Worm (Caenorhabditis elegans): ENCODE data around the gene ace-3.

- no peak for TF ChIP-seq W03F9.2 (tag; optimal IDR thresholded peaks at IDR 0.05)
- TF ChIP-seq dao-5 (tag; optimal IDR thresholded peaks at IDR 0.05): no peak
- TF ChIP-seq him-1 (tag; optimal IDR thresholded peaks at IDR 0.05): no peak
Observed at ce11 chrII:14233879-14234278, 28.4 kb downstream of the ace-3 start, which contains the start of gene men-1.
